Worm (Caenorhabditis elegans) whole organism, midembryonic: ENCODE results near the gene H05C05.4.

Experiments
- T22C8.4 ChIP-seq: fragments of 200-800 bp; sonication (Bioruptor generic); IDR thresholded peaks from 2 replicates; pipeline ENCODE4 v1.3.6; 2022; ENCODE audit warnings: missing genetic modification characterization, missing compliant biosample characterization
- cog-1 ChIP-seq: sonication (generic microtip); optimal IDR thresholded peaks from 2 replicates; lab custom pipeline; 2016; ENCODE audit warnings: missing genetic modification characterization, missing compliant biosample characterization
- flt-1 ChIP-seq: fragments of 200-800 bp; sonication (Bioruptor generic); IDR thresholded peaks from 2 replicates; pipeline ENCODE4 v1.3.6; 2022; ENCODE audit warnings: missing genetic modification characterization, missing compliant biosample characterization
- klf-2 ChIP-seq: fragments of 200-800 bp; sonication (Bioruptor generic); conservative IDR thresholded peaks from 2 replicates; pipeline ENCODE4 v1.3.6; 2022; ENCODE audit warnings: missing genetic modification reagents, missing genetic modification characterization, missing compliant biosample characterization
- med-1 ChIP-seq: sonication (generic microtip); optimal IDR thresholded peaks from 2 replicates; lab custom pipeline; 2017; ENCODE audit warnings: missing genetic modification characterization, mild to moderate bottlenecking, missing compliant biosample characterization, antibody characterized with exemption, missing genetic modification reagents; ENCODE audit not compliant: insufficient read depth
- tab-1 ChIP-seq: fragments of 200-800 bp; sonication (Bioruptor generic); IDR thresholded peaks from 2 replicates; pipeline ENCODE4 v1.3.6; 2022; ENCODE audit warnings: missing genetic modification characterization, missing compliant biosample characterization
- ztf-23 ChIP-seq: fragments of 200-800 bp; sonication (Bioruptor generic); IDR thresholded peaks from 2 replicates; pipeline ENCODE4 v1.3.6; 2022; ENCODE audit warnings: missing genetic modification reagents, missing genetic modification characterization, missing compliant biosample characterization
- ztf-29 ChIP-seq: fragments of 200-800 bp; sonication (Bioruptor generic); IDR thresholded peaks from 2 replicates; pipeline ENCODE4 v1.3.6; 2022; ENCODE audit warnings: missing genetic modification reagents, missing genetic modification characterization, missing compliant biosample characterization

DNA sequence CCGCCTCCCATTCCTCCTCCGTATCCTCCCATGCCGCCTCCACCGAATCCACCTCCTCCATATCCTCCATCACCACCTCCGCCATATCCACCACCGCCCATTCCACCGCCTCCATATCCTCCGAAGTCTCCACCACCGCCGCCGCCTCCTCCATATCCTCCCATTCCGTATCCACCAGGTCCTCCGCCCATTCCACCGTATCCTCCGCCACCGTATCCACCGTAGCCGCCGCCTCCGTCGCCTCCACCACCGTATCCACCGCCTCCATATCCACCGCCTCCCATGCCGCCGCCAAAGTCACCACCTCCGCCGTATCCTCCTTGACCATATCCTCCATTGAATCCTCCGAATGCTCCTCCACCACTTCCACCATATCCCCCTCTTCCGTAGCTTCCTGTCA lies 46.3 kb downstream of the H05C05.4 start:
- TF ChIP-seq T22C8.4 (GFP tag; lab: Robert Waterston, UW) = no peak
- no peak for TF ChIP-seq med-1 (GFP tag; lab: Kevin White, UChicago)
- no peak for TF ChIP-seq ztf-23 (GFP tag; lab: Robert Waterston, UW)
- TF ChIP-seq cog-1 (tag; lab: Kevin White, UChicago) = no peak
- no peak for TF ChIP-seq tab-1 (GFP tag; lab: Robert Waterston, UW)
- TF ChIP-seq ztf-29 (GFP tag; lab: Robert Waterston, UW) = no peak
- TF ChIP-seq flt-1 (GFP tag; lab: Robert Waterston, UW) = no peak
- TF ChIP-seq klf-2 (GFP tag; lab: Robert Waterston, UW) = no peak
